Worm (Caenorhabditis elegans) whole organism, mixed stage, embryonic: ENCODE measurements around the gene srg-26.

ENCODE experiments used
- M03D4.4 ChIP-seq: sonication (generic microtip); optimal IDR thresholded peaks from 2 replicates; lab custom pipeline; 2017; ENCODE audit warnings: mild to moderate bottlenecking, missing genetic modification characterization, missing compliant biosample characterization
- blmp-1 ChIP-seq: fragments of 150-350 bp; optimal IDR thresholded peaks from 2 replicates; lab custom pipeline; 2014; ENCODE audit warnings: missing biosample characterization, missing genetic modification characterization
- ceh-43 ChIP-seq: fragments of 200-800 bp; sonication (Bioruptor generic); optimal IDR thresholded peaks from 2 replicates; lab custom pipeline; 2018; ENCODE audit warnings: mild to moderate bottlenecking, missing genetic modification characterization, moderate library complexity, missing compliant biosample characterization
- elt-3 ChIP-seq: fragments of 150-350 bp; optimal IDR thresholded peaks from 2 replicates; lab custom pipeline; 2014; ENCODE audit warnings: missing biosample characterization, missing genetic modification characterization
- mab-5 ChIP-seq: fragments of 150-350 bp; optimal IDR thresholded peaks from 2 replicates; lab custom pipeline; 2014; ENCODE audit warnings: missing biosample characterization, missing genetic modification characterization
- mep-1 ChIP-seq: fragments of 150-350 bp; optimal IDR thresholded peaks from 2 replicates; lab custom pipeline; 2017; ENCODE audit warnings: missing biosample characterization, missing genetic modification reagents, missing genetic modification characterization, inconsistent platforms
- mls-2 ChIP-seq: sonication (generic microtip); optimal IDR thresholded peaks from 2 replicates; lab custom pipeline; 2016; ENCODE audit warnings: mild to moderate bottlenecking, missing genetic modification characterization, moderate library complexity, missing compliant biosample characterization
- nhr-2 ChIP-seq: fragments of 150-350 bp; optimal IDR thresholded peaks from 2 replicates; lab custom pipeline; 2014; ENCODE audit warnings: missing biosample characterization, missing genetic modification characterization
- nhr-237 ChIP-seq: fragments of 150-350 bp; optimal IDR thresholded peaks from 2 replicates; lab custom pipeline; 2014; ENCODE audit warnings: missing biosample characterization, missing genetic modification characterization
- nhr-28 ChIP-seq: fragments of 150-350 bp; optimal IDR thresholded peaks from 2 replicates; lab custom pipeline; 2014; ENCODE audit warnings: missing biosample characterization, missing genetic modification characterization
- snpc-4 ChIP-seq: fragments of 150-350 bp; optimal IDR thresholded peaks from 2 replicates; lab custom pipeline; 2014; ENCODE audit warnings: missing biosample characterization, missing genetic modification characterization
- ztf-11 ChIP-seq: fragments of 150-350 bp; optimal IDR thresholded peaks from 2 replicates; lab custom pipeline; 2014; ENCODE audit warnings: missing biosample characterization, missing genetic modification characterization

- TF ChIP-seq blmp-1 (no peak), snpc-4 (tag; lab: Kevin White, UChicago) (no peak), ztf-11 (tag; lab: Kevin White, UChicago) (no peak), mab-5 (no peak), M03D4.4 (tag; lab: Kevin White, UChicago) (no peak), mls-2 (tag; lab: Kevin White, UChicago) (no peak), nhr-237 (no peak), nhr-28 (tag; lab: Kevin White, UChicago) (no peak), elt-3 (tag; lab: Kevin White, UChicago) (no peak), nhr-2 (tag; lab: Kevin White, UChicago) (no peak), ceh-43 (no peak), mep-1 (tag; lab: Kevin White, UChicago) (no peak)
Observed at ce11 chrV:5312453-5312852, 18.6 kb upstream of the srg-26 start, which contains the start of gene C10G8.3.
